Worm (Caenorhabditis elegans): ENCODE measurements around the gene rpl-9.

DNA sequence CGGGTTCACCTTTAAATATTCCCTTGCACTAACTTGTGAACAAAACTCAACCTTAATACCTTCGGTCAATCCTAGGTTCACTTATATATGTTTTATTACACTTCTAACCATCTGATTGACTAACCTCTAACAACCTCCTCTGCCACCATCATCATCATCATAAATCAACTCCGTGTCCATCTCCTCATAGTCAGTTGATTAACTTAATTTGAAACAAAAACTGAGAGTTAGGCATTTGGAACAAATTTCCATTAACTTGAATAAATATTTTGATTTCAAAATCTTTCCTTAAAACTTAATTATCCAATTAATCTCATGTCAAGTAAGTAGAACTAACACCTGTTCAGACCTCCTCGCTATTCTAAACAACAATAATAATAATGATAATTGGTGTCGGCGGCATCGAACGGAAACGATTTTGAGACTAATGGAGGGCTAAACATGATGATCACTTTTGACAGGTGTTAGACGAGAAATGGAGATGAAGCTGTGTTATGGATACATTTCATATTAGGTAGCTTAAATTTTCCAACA lies 18.9 kb downstream of the rpl-9 start:
- TF ChIP-seq lin-13 (GFP tag; optimal IDR thresholded peaks at IDR 0.05) (no peak), jun-1 (tag; optimal IDR thresholded peaks at IDR 0.05) (no peak)
